Worm (Caenorhabditis elegans): Measurements from ENCODE around the gene dao-3.

ce11 chrX:8053008-8053441, 33.3 kb downstream of the dao-3 start:
- TF ChIP-seq eyg-1 (tag; optimal IDR thresholded peaks at IDR 0.05) (no peak), nfya-1 (tag; optimal IDR thresholded peaks at IDR 0.05) (peak; percentile 33), ceh-22 (tag; optimal IDR thresholded peaks at IDR 0.05) (no peak), ref-2 (tag; optimal IDR thresholded peaks at IDR 0.05) (no peak)

Measured in whole organism, late embryonic.